Fruit fly (Drosophila melanogaster) whole organism, embryonic: Measurements from ENCODE around the gene Ssl2.

ENCODE experiments used
- Atf3 ChIP-seq: fragments of 200-800 bp; sonication (Bioruptor generic); optimal IDR thresholded peaks from 3 replicates; lab custom pipeline; 2016; ENCODE audit warnings: missing biosample characterization, missing genetic modification characterization
- Awh ChIP-seq: fragments of 200-800 bp; sonication (Bioruptor generic); IDR thresholded peaks from 2 replicates; pipeline ENCODE4, ENCODE4 v1.3.6; 2022; ENCODE audit warnings: missing biosample characterization, missing genetic modification characterization
- Blimp-1 ChIP-seq: fragments of 200-800 bp; sonication (Bioruptor generic); optimal IDR thresholded peaks from 3 replicates; lab custom pipeline; 2018; ENCODE audit warnings: missing biosample characterization, missing genetic modification characterization, mild to moderate bottlenecking, moderate library complexity, missing genetic modification reagents
- BtbVII ChIP-seq: fragments of 200-800 bp; sonication (Bioruptor generic); optimal IDR thresholded peaks from 3 replicates; lab custom pipeline; 2017; ENCODE audit warnings: missing biosample characterization, mild to moderate bottlenecking, missing genetic modification characterization
- CG11085 ChIP-seq: fragments of 200-800 bp; sonication (Bioruptor generic); IDR thresholded peaks from 2 replicates; pipeline ENCODE4 v1.3.6; 2022; ENCODE audit warnings: missing biosample characterization, missing genetic modification characterization
- CG12155 ChIP-seq: fragments of 200-800 bp; sonication (Bioruptor generic); optimal IDR thresholded peaks from 3 replicates; lab custom pipeline; 2016; ENCODE audit warnings: missing biosample characterization, missing genetic modification characterization
- CG13894 ChIP-seq: fragments of 200-800 bp; sonication (Bioruptor generic); optimal IDR thresholded peaks from 3 replicates; lab custom pipeline; 2018; ENCODE audit warnings: missing biosample characterization, mild to moderate bottlenecking, missing genetic modification characterization, moderate library complexity
- CG15514 ChIP-seq: fragments of 200-800 bp; sonication (Bioruptor generic); optimal IDR thresholded peaks from 3 replicates; lab custom pipeline; 2017; ENCODE audit warnings: missing biosample characterization, missing genetic modification characterization, mild to moderate bottlenecking, moderate library complexity, missing genetic modification reagents
- CG17829 ChIP-seq: fragments of 200-800 bp; optimal IDR thresholded peaks from 2 replicates; lab custom pipeline; 2019; ENCODE audit warnings: missing biosample characterization, mild to moderate bottlenecking, missing genetic modification characterization, moderate library complexity
- CG1792 ChIP-seq: fragments of 200-800 bp; sonication (Bioruptor generic); optimal IDR thresholded peaks from 2 replicates; lab custom pipeline; 2016; ENCODE audit warnings: missing biosample characterization, missing genetic modification characterization
- CG18619 ChIP-seq: fragments of 200-800 bp; sonication (Bioruptor generic); optimal IDR thresholded peaks from 3 replicates; lab custom pipeline; 2017; ENCODE audit warnings: missing biosample characterization, mild to moderate bottlenecking, missing genetic modification characterization
- CG2116 ChIP-seq: fragments of 200-800 bp; sonication (Bioruptor generic); optimal IDR thresholded peaks from 3 replicates; lab custom pipeline; 2018; ENCODE audit warnings: missing biosample characterization, mild to moderate bottlenecking, missing genetic modification characterization
- CG2678 ChIP-seq: fragments of 200-800 bp; sonication (Bioruptor generic); optimal IDR thresholded peaks from 3 replicates; lab custom pipeline; 2019; ENCODE audit warnings: missing biosample characterization, mild to moderate bottlenecking, missing genetic modification characterization, moderate library complexity
- CG30431 ChIP-seq: fragments of 200-800 bp; sonication (Bioruptor generic); optimal IDR thresholded peaks from 2 replicates; lab custom pipeline; 2017; ENCODE audit warnings: missing biosample characterization, missing genetic modification characterization
- CG31365 ChIP-seq: fragments of 200-800 bp; sonication (Bioruptor generic); optimal IDR thresholded peaks from 2 replicates; lab custom pipeline; 2018; ENCODE audit warnings: missing biosample characterization, mild to moderate bottlenecking, missing genetic modification characterization
- CG31441 ChIP-seq: fragments of 200-800 bp; sonication (Bioruptor generic); IDR thresholded peaks from 2 replicates; pipeline ENCODE4 v1.3.6; 2022; ENCODE audit warnings: missing biosample characterization, missing genetic modification characterization
- CG33213 ChIP-seq: fragments of 200-800 bp; sonication (Bioruptor generic); optimal IDR thresholded peaks from 3 replicates; lab custom pipeline; 2016; ENCODE audit warnings: missing biosample characterization, missing genetic modification characterization
- CG33557 ChIP-seq: fragments of 200-800 bp; sonication (Bioruptor generic); optimal IDR thresholded peaks from 2 replicates; lab custom pipeline; 2019; ENCODE audit warnings: missing biosample characterization, mild to moderate bottlenecking, missing genetic modification characterization, moderate library complexity
- CG4404 ChIP-seq: fragments of 200-800 bp; sonication (Bioruptor generic); IDR thresholded peaks from 2 replicates; pipeline ENCODE4 v1.3.6; 2022; ENCODE audit warnings: missing biosample characterization, missing genetic modification characterization
- CG4707 ChIP-seq: fragments of 200-800 bp; sonication (Bioruptor generic); optimal IDR thresholded peaks from 2 replicates; lab custom pipeline; 2018; ENCODE audit warnings: missing biosample characterization, mild to moderate bottlenecking, missing genetic modification characterization, moderate library complexity
- CG5245 ChIP-seq: fragments of 200-800 bp; sonication (Bioruptor generic); optimal IDR thresholded peaks from 3 replicates; lab custom pipeline; 2016; ENCODE audit warnings: missing biosample characterization, missing genetic modification characterization
- CG6254 ChIP-seq: fragments of 200-800 bp; sonication (Bioruptor generic); optimal IDR thresholded peaks from 3 replicates; lab custom pipeline; 2017; ENCODE audit warnings: mild to moderate bottlenecking, missing biosample characterization, missing genetic modification reagents, missing genetic modification characterization
- CG9817 ChIP-seq: fragments of 200-800 bp; sonication (Bioruptor generic); optimal IDR thresholded peaks from 2 replicates; lab custom pipeline; 2018; ENCODE audit warnings: missing biosample characterization, mild to moderate bottlenecking, missing genetic modification characterization, moderate library complexity
- Hr51 ChIP-seq, 2 experiments: fragments of 200-800 bp; sonication (Bioruptor generic); optimal IDR thresholded peaks; 2 replicates in 1 of 2; 3 replicates in 1 of 2; lab custom pipeline; 2016 to 2018; ENCODE audit warnings: missing biosample characterization in 2 of 2, missing genetic modification characterization in 2 of 2, mild to moderate bottlenecking in 1 of 2, moderate library complexity in 1 of 2
- Kr ChIP-seq: fragments of 200-800 bp; sonication (Bioruptor generic); optimal IDR thresholded peaks from 2 replicates; lab custom pipeline; 2017; ENCODE audit warnings: missing biosample characterization, mild to moderate bottlenecking, missing genetic modification characterization
- Meics ChIP-seq: fragments of 200-800 bp; sonication (Bioruptor generic); optimal IDR thresholded peaks from 2 replicates; lab custom pipeline; 2017; ENCODE audit warnings: missing biosample characterization, mild to moderate bottlenecking, missing genetic modification characterization
- Myb ChIP-seq: fragments of 200-800 bp; sonication (Bioruptor generic); optimal IDR thresholded peaks from 2 replicates; lab custom pipeline; 2016; ENCODE audit warnings: missing biosample characterization, missing genetic modification characterization
- Neu2 ChIP-seq: fragments of 200-800 bp; sonication (Bioruptor generic); optimal IDR thresholded peaks from 3 replicates; lab custom pipeline; 2016; ENCODE audit warnings: missing biosample characterization, missing genetic modification characterization, borderline replicate concordance
- Nf-YA ChIP-seq: fragments of 200-800 bp; sonication (Bioruptor generic); IDR thresholded peaks from 2 replicates; pipeline ENCODE4 v1.3.6; 2022; ENCODE audit warnings: missing biosample characterization, missing genetic modification characterization
- Nf-YB ChIP-seq: fragments of 200-800 bp; sonication (Bioruptor generic); optimal IDR thresholded peaks from 3 replicates; lab custom pipeline; 2019; ENCODE audit warnings: missing biosample characterization, mild to moderate bottlenecking, missing genetic modification characterization, moderate library complexity
- NfI ChIP-seq: fragments of 200-800 bp; sonication (Bioruptor generic); optimal IDR thresholded peaks from 3 replicates; lab custom pipeline; 2018; ENCODE audit warnings: missing biosample characterization, mild to moderate bottlenecking, missing genetic modification characterization, moderate library complexity
- Oaz ChIP-seq: fragments of 200-800 bp; sonication (Bioruptor generic); IDR thresholded peaks from 2 replicates; pipeline ENCODE4 v1.3.6; 2022; ENCODE audit warnings: missing biosample characterization, missing genetic modification characterization
- Sox100B ChIP-seq: fragments of 200-800 bp; sonication (Bioruptor generic); optimal IDR thresholded peaks from 3 replicates; lab custom pipeline; 2018; ENCODE audit warnings: missing biosample characterization, mild to moderate bottlenecking, missing genetic modification characterization
- Xrp1 ChIP-seq: fragments of 200-800 bp; sonication (Bioruptor generic); IDR thresholded peaks from 2 replicates; pipeline ENCODE4 v1.3.6; 2022; ENCODE audit warnings: missing biosample characterization, missing genetic modification characterization
- bbx ChIP-seq: fragments of 200-800 bp; sonication (Bioruptor generic); IDR thresholded peaks from 2 replicates; pipeline ENCODE4 v1.3.6; 2022; ENCODE audit warnings: missing biosample characterization, missing genetic modification characterization; ENCODE audit not compliant: partially characterized antibody
- chn ChIP-seq: fragments of 200-800 bp; sonication (Bioruptor generic); optimal IDR thresholded peaks from 2 replicates; lab custom pipeline; 2016; ENCODE audit warnings: missing biosample characterization, missing genetic modification characterization
- dan ChIP-seq: fragments of 200-800 bp; sonication (Bioruptor generic); IDR thresholded peaks from 2 replicates; pipeline ENCODE4 v1.3.6; 2022; ENCODE audit warnings: missing biosample characterization, missing genetic modification characterization
- dpn ChIP-seq, 2 experiments: fragments of 200-800 bp; sonication (Bioruptor generic); optimal IDR thresholded peaks; 3 replicates each; lab custom pipeline; 2016; ENCODE audit warnings: missing biosample characterization in 2 of 2, missing genetic modification characterization in 2 of 2
- ems ChIP-seq: fragments of 200-800 bp; sonication (Bioruptor generic); optimal IDR thresholded peaks from 3 replicates; lab custom pipeline; 2016; ENCODE audit warnings: missing biosample characterization, missing genetic modification characterization
- fu2 ChIP-seq: fragments of 200-800 bp; sonication (Bioruptor generic); optimal IDR thresholded peaks from 2 replicates; lab custom pipeline; 2016; ENCODE audit warnings: missing biosample characterization, missing genetic modification characterization
- gcm ChIP-seq: fragments of 200-800 bp; sonication (Bioruptor generic); optimal IDR thresholded peaks from 2 replicates; lab custom pipeline; 2019; ENCODE audit warnings: missing biosample characterization, mild to moderate bottlenecking, missing genetic modification characterization, moderate library complexity
- gt ChIP-seq: fragments of 200-800 bp; sonication (Bioruptor generic); IDR thresholded peaks from 2 replicates; pipeline ENCODE4 v1.3.6; 2022; ENCODE audit warnings: missing biosample characterization, missing genetic modification characterization
- kay ChIP-seq: fragments of 200-800 bp; sonication (Bioruptor generic); optimal IDR thresholded peaks from 2 replicates; lab custom pipeline; 2016; ENCODE audit warnings: missing biosample characterization, missing genetic modification characterization
- knrl ChIP-seq: fragments of 200-800 bp; sonication (Bioruptor generic); IDR thresholded peaks from 3 replicates; pipeline ENCODE4 v1.3.6; 2022; ENCODE audit warnings: missing biosample characterization, missing genetic modification characterization; ENCODE audit not compliant: partially characterized antibody
- nerfin-1 ChIP-seq: fragments of 200-800 bp; sonication (Bioruptor generic); optimal IDR thresholded peaks from 3 replicates; lab custom pipeline; 2019; ENCODE audit warnings: missing biosample characterization, mild to moderate bottlenecking, missing genetic modification characterization, moderate library complexity
- nerfin-2 ChIP-seq: fragments of 200-800 bp; sonication (Bioruptor generic); IDR thresholded peaks from 2 replicates; pipeline ENCODE4 v1.3.6; 2022; ENCODE audit warnings: missing biosample characterization, missing genetic modification characterization; ENCODE audit not compliant: partially characterized antibody
- row ChIP-seq: fragments of 200-800 bp; sonication (Bioruptor generic); IDR thresholded peaks from 3 replicates; pipeline ENCODE4 v1.3.6; 2022; ENCODE audit warnings: missing biosample characterization, missing genetic modification characterization
- sens ChIP-seq: fragments of 200-800 bp; sonication (Bioruptor generic); peaks from one replicate; lab custom pipeline; 2016; ENCODE audit warnings: missing biosample characterization, missing genetic modification characterization
- sim ChIP-seq: fragments of 200-800 bp; sonication (Bioruptor generic); IDR thresholded peaks from 2 replicates; pipeline ENCODE4 v1.3.6; 2022; ENCODE audit warnings: missing biosample characterization, missing genetic modification characterization
- slou ChIP-seq: fragments of 200-800 bp; sonication (Bioruptor generic); optimal IDR thresholded peaks from 3 replicates; lab custom pipeline; 2016; ENCODE audit warnings: missing biosample characterization, missing genetic modification characterization
- twi ChIP-seq: fragments of 200-800 bp; optimal IDR thresholded peaks from 2 replicates; lab custom pipeline; 2019; ENCODE audit warnings: missing biosample characterization, mild to moderate bottlenecking, missing genetic modification characterization, moderate library complexity

The Ssl2 gene

DNA sequence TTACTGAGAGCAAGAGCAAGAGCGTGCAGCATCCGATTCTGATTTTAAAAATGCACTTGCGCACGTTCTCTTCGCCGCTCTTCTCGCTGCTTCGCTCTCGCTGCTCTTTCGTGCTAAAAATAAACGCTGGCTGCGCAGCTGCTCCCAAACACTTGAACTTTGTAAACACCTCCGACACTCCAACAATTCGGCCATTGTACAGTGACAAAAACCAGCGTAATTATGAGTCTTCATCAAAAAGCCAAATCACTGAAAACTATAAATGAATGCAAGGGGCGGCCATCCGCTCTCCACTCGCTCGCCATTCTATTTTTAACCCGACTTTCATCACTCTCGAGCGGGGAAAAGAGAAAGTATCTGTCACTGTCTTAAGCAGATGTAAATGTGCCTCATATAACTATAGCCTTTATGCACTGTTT lies 32.2 kb upstream of the Ssl2 start (continued):
- TF ChIP-seq CG30431 (GFP tag; lab: Kevin White, UChicago) (no peak), nerfin-2 (GFP tag; lab: Robert Waterston, UW) (no peak), CG5245 (GFP tag; lab: Kevin White, UChicago) (peak; percentile 2), sens (GFP tag; lab: Kevin White, UChicago) (peak; percentile 86), dan (GFP tag; lab: Robert Waterston, UW) (no peak), BtbVII (GFP tag; lab: Kevin White, UChicago) (no peak), Atf3 (GFP tag; lab: Kevin White, UChicago) (no peak), CG12155 (GFP tag; lab: Kevin White, UChicago) (peak; percentile 74), slou (GFP tag; lab: Kevin White, UChicago) (no peak), NfI (GFP tag; lab: Kevin White, UChicago) (peak; percentile 3), CG33213 (GFP tag; lab: Kevin White, UChicago) (no peak), CG1792 (no peak), CG4404 (GFP tag; lab: Robert Waterston, UW) (no peak), dpn (GFP tag; optimal IDR thresholded peaks at IDR 0.05; lab: Kevin White, UChicago) (peak in 1 of 2 experiments; percentile 9), CG2678 (tag; lab: Kevin White, UChicago) (peak; percentile 8), Oaz (GFP tag; lab: Robert Waterston, UW) (no peak), row (GFP tag; lab: Robert Waterston, UW) (no peak), CG18619 (GFP tag; lab: Kevin White, UChicago) (no peak), Hr51 (GFP tag; optimal IDR thresholded peaks at IDR 0.05; lab: Kevin White, UChicago) (peak in 1 of 2 experiments; percentile 24), sim (GFP tag; lab: Robert Waterston, UW) (no peak), CG33557 (GFP tag; lab: Kevin White, UChicago) (no peak), nerfin-1 (tag; lab: Kevin White, UChicago) (peak; percentile 4), kay (GFP tag; lab: Kevin White, UChicago) (no peak), Neu2 (no peak), chn (GFP tag; lab: Kevin White, UChicago) (no peak), Awh (no peak), Xrp1 (GFP tag; lab: Robert Waterston, UW) (no peak), ems (GFP tag; lab: Kevin White, UChicago) (no peak), CG2116 (no peak), gcm (GFP tag; lab: Kevin White, UChicago) (no peak), CG13894 (no peak), CG9817 (tag; lab: Kevin White, UChicago) (no peak), fu2 (GFP tag; lab: Kevin White, UChicago) (no peak), CG17829 (tag; lab: Kevin White, UChicago) (no peak), Blimp-1 (GFP tag; lab: Kevin White, UChicago) (peak; percentile 78), CG15514 (no peak), bbx (no peak), CG4707 (GFP tag; lab: Kevin White, UChicago) (no peak), Nf-YA (GFP tag; lab: Robert Waterston, UW) (no peak), CG11085 (GFP tag; lab: Robert Waterston, UW) (no peak), Sox100B (GFP tag; lab: Kevin White, UChicago) (no peak), CG6254 (GFP tag; lab: Kevin White, UChicago) (no peak), knrl (GFP tag; lab: Robert Waterston, UW) (no peak), Meics (no peak), Kr (GFP tag; lab: Kevin White, UChicago) (no peak), CG31441 (GFP tag; lab: Robert Waterston, UW) (no peak), Myb (GFP tag; lab: Kevin White, UChicago) (no peak), Nf-YB (GFP tag; lab: Kevin White, UChicago) (no peak), twi (peak; percentile 4), gt (GFP tag; lab: Robert Waterston, UW) (no peak), CG31365 (tag; lab: Kevin White, UChicago) (no peak)
